Worm (Caenorhabditis elegans): Measurements from ENCODE around the gene K04C1.5.

The K04C1.5 gene

ce11 chrX:14236121-14236824, 11.6 kb upstream of the K04C1.5 start (continued):
- TF ChIP-seq sptf-2 (GFP tag; optimal IDR thresholded peaks at IDR 0.05) (no peak), madf-3 (GFP tag; IDR thresholded peaks at IDR 0.05) (no peak), mes-4 (tag; optimal IDR thresholded peaks at IDR 0.05) (no peak), T07F8.4 (tag; optimal IDR thresholded peaks at IDR 0.05) (no peak), nfya-2 (GFP tag; IDR thresholded peaks at IDR 0.05) (no peak), akir-1 (GFP tag; optimal IDR thresholded peaks at IDR 0.05) (no peak), snpc-1.1 (tag; optimal IDR thresholded peaks at IDR 0.05; ENCODE audit: insufficient read depth) (no peak), ceh-91 (GFP tag; IDR thresholded peaks at IDR 0.05) (no peak), F39B2.1 (GFP tag; IDR thresholded peaks at IDR 0.05) (no peak), ceh-79 (tag; optimal IDR thresholded peaks at IDR 0.05) (no peak), hlh-12 (tag; optimal IDR thresholded peaks at IDR 0.05) (no peak)

ce11 chrX:14238291-14238758, 9.5 kb upstream of the K04C1.5 start, which contains the start of gene K04C1.2:
TSS of gene K04C1.2 (plus strand) at chrX:14238708.
- TF ChIP-seq ccch-3 (GFP tag; optimal IDR thresholded peaks at IDR 0.05) (no peak), K12H6.12 (tag; optimal IDR thresholded peaks at IDR 0.05) (peak; percentile 36), hlh-26 (GFP tag; conservative IDR thresholded peaks at IDR 0.05) (no peak), attf-5 (GFP tag; optimal IDR thresholded peaks at IDR 0.05) (peak; percentile 62), ceh-58 (GFP tag; IDR thresholded peaks at IDR 0.05) (no peak), ceh-27 (GFP tag; optimal IDR thresholded peaks at IDR 0.05) (peak; percentile 58), mel-28 (tag; optimal IDR thresholded peaks at IDR 0.05; ENCODE audit: borderline replicate concordance) (no peak), tbp1 (GFP tag; optimal IDR thresholded peaks at IDR 0.05) (peak; percentile 5), nhr-80 (tag; optimal IDR thresholded peaks at IDR 0.05) (peak; percentile 22), hmg-1.2 (GFP tag; IDR thresholded peaks at IDR 0.05) (peak; percentile 80; the same call in 1 of the 2 replicates), Y56A3A.18 (GFP tag; IDR thresholded peaks at IDR 0.05) (no peak), F57C9.4 (tag; optimal IDR thresholded peaks at IDR 0.05) (no peak), nhr-120 (GFP tag; IDR thresholded peaks at IDR 0.05) (no peak), lin-26 (GFP tag; IDR thresholded peaks at IDR 0.05) (no peak), lir-1 (GFP tag; conservative IDR thresholded peaks at IDR 0.05) (peak; percentile 79), F57A8.1 (GFP tag; optimal IDR thresholded peaks at IDR 0.05) (no peak), him-1 (tag; optimal IDR thresholded peaks at IDR 0.05) (no peak), ama-1 (optimal IDR thresholded peaks at IDR 0.05) (no peak), ama-1 (GFP tag; optimal IDR thresholded peaks at IDR 0.05) (no peak), C06A6.2 (GFP tag; conservative IDR thresholded peaks at IDR 0.05) (no peak)

- no peak for TF ChIP-seq hrde-1 (tag; optimal IDR thresholded peaks at IDR 0.05; ENCODE audit: borderline replicate concordance)
- TF ChIP-seq D2030.7 (GFP tag; IDR thresholded peaks at IDR 0.05), result no peak
- TF ChIP-seq snpc-3.4 (tag; optimal IDR thresholded peaks at IDR 0.05), result no peak
- TF ChIP-seq lin-26 (GFP tag; IDR thresholded peaks at IDR 0.05), result no peak
- no peak for TF ChIP-seq K12H6.12 (tag; optimal IDR thresholded peaks at IDR 0.05)
- TF ChIP-seq dox-1 (GFP tag; IDR thresholded peaks at IDR 0.05), result no peak
Measured at ce11 chrX:14240205-14240604, 7.6 kb upstream of the K04C1.5 start.

- TF ChIP-seq athp-1 (tag; optimal IDR thresholded peaks at IDR 0.05), result no peak
- no peak for TF ChIP-seq F52B5.7 (tag; optimal IDR thresholded peaks at IDR 0.05)
- no peak for TF ChIP-seq sea-2 (GFP tag; IDR thresholded peaks at IDR 0.05)
- no peak for TF ChIP-seq ceh-58 (GFP tag; IDR thresholded peaks at IDR 0.05)
- TF ChIP-seq aptf-3 (GFP tag; IDR thresholded peaks at IDR 0.05), result no peak
- no peak for TF ChIP-seq ztf-3 (GFP tag; optimal IDR thresholded peaks at IDR 0.05)
- no peak for TF ChIP-seq F55B11.4 (tag; optimal IDR thresholded peaks at IDR 0.05; ENCODE audit: borderline replicate concordance, insufficient read depth)
- TF ChIP-seq egrh-3 (GFP tag; IDR thresholded peaks at IDR 0.05), result no peak
- TF ChIP-seq akir-1 (GFP tag; optimal IDR thresholded peaks at IDR 0.05), result no peak
- TF ChIP-seq ekl-4 (GFP tag; IDR thresholded peaks at IDR 0.05), result no peak
Measured at ce11 chrX:14241531-14241930, 6.3 kb upstream of the K04C1.5 start.
